Fruit fly (Drosophila melanogaster): ENCODE measurements around the gene CG15478.

CG15478 gene

dm6 chrX:7693423-7693822 lies 24.3 kb downstream of the CG15478 start:
- no peak for TF ChIP-seq psq (optimal IDR thresholded peaks at IDR 0.05)
- no peak for TF ChIP-seq insv (optimal IDR thresholded peaks at IDR 0.05)
- no peak for TF ChIP-seq ttk (optimal IDR thresholded peaks at IDR 0.05)

DNA sequence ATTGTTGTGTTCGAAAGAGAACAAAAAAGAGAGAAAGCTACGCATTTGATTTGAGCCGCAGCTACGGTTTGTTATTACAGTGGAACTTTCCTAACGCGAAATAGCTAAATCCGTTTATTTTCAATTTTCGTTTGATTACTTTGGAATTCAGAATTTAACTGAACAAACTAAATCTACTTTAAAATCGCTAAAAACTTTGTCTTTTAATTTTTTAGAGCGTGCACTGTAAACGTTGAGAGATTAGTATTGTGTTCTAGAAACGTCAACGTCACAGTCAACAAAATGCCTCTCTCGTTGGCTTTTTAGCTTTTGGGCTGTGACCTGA lies 25.0 kb downstream of the CG15478 start:
- TF ChIP-seq psq (optimal IDR thresholded peaks at IDR 0.05) = no peak
- TF ChIP-seq ttk (optimal IDR thresholded peaks at IDR 0.05) = no peak
- no peak for TF ChIP-seq insv (optimal IDR thresholded peaks at IDR 0.05)
- TF ChIP-seq Myc (optimal IDR thresholded peaks at IDR 0.05) = no peak
- TF ChIP-seq h (optimal IDR thresholded peaks at IDR 0.05) = no peak
- TF ChIP-seq Sin3A (optimal IDR thresholded peaks at IDR 0.05) = no peak

dm6 chrX:7691947-7692739 lies 25.6 kb downstream of the CG15478 start:
- TF ChIP-seq h (optimal IDR thresholded peaks at IDR 0.05) = no peak
- no peak for TF ChIP-seq insv (optimal IDR thresholded peaks at IDR 0.05)
- TF ChIP-seq Sin3A (optimal IDR thresholded peaks at IDR 0.05) = no peak
- no peak for TF ChIP-seq psq (optimal IDR thresholded peaks at IDR 0.05)
- no peak for TF ChIP-seq Myc (optimal IDR thresholded peaks at IDR 0.05)

DNA sequence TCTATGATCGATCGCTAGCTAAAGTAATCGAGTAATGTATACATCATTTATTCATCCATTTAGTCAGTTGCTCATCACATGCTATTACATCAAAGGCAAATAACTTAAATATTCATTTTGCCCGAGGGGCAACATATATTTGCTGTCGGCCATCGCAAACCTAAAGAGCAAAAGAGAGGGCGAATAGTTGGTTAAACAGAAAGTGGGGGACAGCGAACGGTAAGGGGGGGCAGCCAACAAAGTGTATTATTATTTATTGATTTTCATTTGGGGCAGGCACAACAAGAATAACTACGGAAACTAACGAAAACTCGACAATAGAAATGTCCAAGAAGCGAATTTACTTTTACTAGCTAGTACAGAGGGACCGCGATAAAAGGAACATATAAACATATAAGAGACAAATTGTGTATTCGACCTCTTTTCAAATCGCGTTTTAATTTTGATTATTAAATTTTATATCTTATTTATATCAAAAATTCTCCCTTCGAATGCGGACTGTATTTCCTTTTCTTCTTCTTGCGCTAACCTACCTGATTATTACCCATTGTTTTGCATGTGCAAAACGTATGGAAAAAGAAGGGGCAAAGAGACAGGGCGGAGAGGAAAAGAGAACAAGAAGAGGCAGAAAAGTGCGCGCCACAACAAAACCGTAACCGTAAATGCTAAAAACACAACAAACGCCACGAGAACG lies 26.4 kb downstream of the CG15478 start:
- TF ChIP-seq psq (optimal IDR thresholded peaks at IDR 0.05) (no peak), Sin3A (optimal IDR thresholded peaks at IDR 0.05) (no peak), insv (optimal IDR thresholded peaks at IDR 0.05) (no peak), ttk (optimal IDR thresholded peaks at IDR 0.05) (no peak), h (optimal IDR thresholded peaks at IDR 0.05) (no peak), Myc (optimal IDR thresholded peaks at IDR 0.05) (no peak)

DNA sequence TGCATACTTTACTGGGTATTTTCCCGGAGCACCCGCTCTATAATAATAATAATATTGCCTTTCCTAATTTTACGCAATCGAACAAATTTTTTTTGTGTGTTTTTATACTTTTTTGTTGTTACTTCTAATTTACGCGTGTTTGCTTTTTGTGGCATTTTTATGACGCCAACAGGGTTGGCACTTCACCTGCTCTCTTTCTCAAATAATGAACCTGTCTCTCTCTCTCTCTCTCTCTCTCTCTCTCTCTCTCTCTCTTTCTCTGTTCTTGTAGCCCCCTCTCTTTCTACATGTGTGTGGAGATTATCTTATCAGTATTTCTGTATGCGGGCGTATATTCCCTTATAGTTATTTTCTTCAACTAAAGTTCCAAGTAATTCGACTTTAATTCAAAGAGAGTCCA lies 27.0 kb downstream of the CG15478 start:
- TF ChIP-seq insv (optimal IDR thresholded peaks at IDR 0.05) = no peak

DNA sequence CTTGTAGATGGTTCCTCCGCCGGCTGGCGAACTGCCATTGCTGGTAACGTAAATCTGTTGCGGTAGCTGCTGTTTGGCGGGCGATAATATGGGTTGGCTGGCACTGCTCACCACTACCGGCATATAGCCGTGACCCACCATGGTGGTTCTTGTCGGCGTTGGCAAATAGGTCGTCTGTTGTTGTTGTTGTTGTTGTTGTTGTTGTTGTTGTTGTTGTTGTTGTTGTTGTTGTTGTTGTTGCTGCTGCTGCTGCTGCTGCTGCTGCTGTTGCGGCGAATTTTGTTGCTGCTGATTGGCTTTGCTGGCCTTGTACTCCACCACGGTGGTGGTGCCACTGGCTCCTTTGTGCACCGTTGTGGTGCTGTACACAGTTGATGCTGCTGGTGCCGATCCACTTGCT lies 28.9 kb downstream of the CG15478 start:
- TF ChIP-seq ttk (optimal IDR thresholded peaks at IDR 0.05) (no peak), insv (optimal IDR thresholded peaks at IDR 0.05) (no peak)

DNA sequence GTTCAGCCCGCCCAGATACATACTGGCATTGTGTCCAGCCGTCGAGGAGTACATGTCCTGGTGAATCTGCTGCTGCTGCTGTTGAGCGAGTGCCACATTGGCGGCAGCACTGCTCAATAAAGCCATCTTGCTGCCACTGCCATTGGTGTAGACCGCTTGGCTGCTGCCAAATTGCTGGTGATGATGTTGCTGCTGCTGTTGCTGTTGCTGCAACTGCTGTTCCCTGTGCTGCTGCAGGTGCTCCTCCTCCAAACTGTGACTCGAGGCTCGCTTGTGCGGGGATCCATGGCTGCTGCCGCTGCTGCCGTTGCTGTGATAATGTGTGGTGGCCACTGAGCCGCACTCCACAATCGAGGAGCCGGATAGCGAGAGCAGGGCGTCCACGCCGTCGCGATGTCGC lies 31.7 kb downstream of the CG15478 start:
- TF ChIP-seq ttk (optimal IDR thresholded peaks at IDR 0.05) (no peak), insv (optimal IDR thresholded peaks at IDR 0.05) (no peak), Myc (optimal IDR thresholded peaks at IDR 0.05) (no peak), psq (optimal IDR thresholded peaks at IDR 0.05) (no peak), h (optimal IDR thresholded peaks at IDR 0.05) (no peak)

DNA sequence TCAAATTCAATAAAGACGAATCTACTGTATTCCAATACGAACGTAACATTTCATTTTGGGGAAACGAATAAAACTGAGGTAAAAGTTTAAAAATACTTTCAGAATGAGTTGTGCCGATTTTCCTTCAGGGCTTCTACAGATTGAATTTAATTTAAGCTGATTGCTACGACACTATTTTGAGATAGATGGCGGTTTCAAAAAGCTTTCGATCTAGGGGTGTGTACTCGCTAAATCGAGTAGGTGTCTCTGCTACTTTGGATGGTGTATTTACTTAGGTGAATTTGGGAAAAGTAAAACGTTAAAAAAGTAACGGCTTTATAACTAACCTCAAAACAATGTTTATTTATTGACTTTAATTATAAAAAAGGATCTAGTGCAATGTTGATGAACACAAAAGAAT lies 38.9 kb downstream of the CG15478 start:
- TF ChIP-seq Myc (optimal IDR thresholded peaks at IDR 0.05) = no peak
- TF ChIP-seq h (optimal IDR thresholded peaks at IDR 0.05) = no peak
- no peak for TF ChIP-seq insv (optimal IDR thresholded peaks at IDR 0.05)
- TF ChIP-seq ttk (optimal IDR thresholded peaks at IDR 0.05) = no peak
- TF ChIP-seq Sin3A (optimal IDR thresholded peaks at IDR 0.05) = no peak
- TF ChIP-seq psq (optimal IDR thresholded peaks at IDR 0.05) = no peak

DNA sequence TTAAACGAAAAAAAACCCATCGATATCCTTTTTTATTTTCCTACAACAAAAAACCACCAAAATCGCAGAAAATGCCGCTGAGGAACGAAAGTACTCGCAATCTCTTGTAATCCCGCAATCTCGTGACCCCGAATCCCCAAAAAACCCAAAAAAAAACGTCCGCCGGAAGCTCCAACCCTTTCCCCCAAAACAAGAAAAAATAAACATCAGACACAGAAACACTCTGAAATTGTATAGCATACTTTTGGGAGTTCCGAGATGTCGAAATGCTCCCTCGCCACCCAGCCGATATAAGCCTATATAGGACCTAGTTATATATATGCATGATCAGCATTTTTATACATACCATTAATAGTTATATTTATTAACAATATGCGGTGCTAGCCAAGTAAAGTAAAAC lies 40.9 kb downstream of the CG15478 start:
- TF ChIP-seq h (optimal IDR thresholded peaks at IDR 0.05) (no peak), psq (optimal IDR thresholded peaks at IDR 0.05) (no peak), ttk (optimal IDR thresholded peaks at IDR 0.05) (no peak), insv (optimal IDR thresholded peaks at IDR 0.05) (no peak), Sin3A (optimal IDR thresholded peaks at IDR 0.05) (no peak), Myc (optimal IDR thresholded peaks at IDR 0.05) (no peak)

- no peak for TF ChIP-seq psq (optimal IDR thresholded peaks at IDR 0.05)
- no peak for TF ChIP-seq ttk (optimal IDR thresholded peaks at IDR 0.05)
- no peak for TF ChIP-seq insv (optimal IDR thresholded peaks at IDR 0.05)
Observed at dm6 chrX:7666613-7667202, 51.0 kb downstream of the CG15478 start.

- TF ChIP-seq insv (optimal IDR thresholded peaks at IDR 0.05) (no peak), h (optimal IDR thresholded peaks at IDR 0.05) (no peak), Sin3A (optimal IDR thresholded peaks at IDR 0.05) (no peak), Myc (optimal IDR thresholded peaks at IDR 0.05) (no peak), psq (optimal IDR thresholded peaks at IDR 0.05) (no peak), ttk (optimal IDR thresholded peaks at IDR 0.05) (no peak)
Observed at dm6 chrX:7663910-7664309, 53.8 kb downstream of the CG15478 start.

Measured in Kc167 (cell line).